Fruit fly (Drosophila melanogaster) whole organism, embryonic: ENCODE measurements around the gene CG9328.
A peak's percentile ranks its signal among the peaks of the same experiment; 100 is the strongest.

ENCODE experiments used
- Ada2b ChIP-seq: fragments of 200-800 bp; sonication (Bioruptor generic); IDR thresholded peaks from 2 replicates; pipeline ENCODE4 v1.3.6; 2022; ENCODE audit warnings: missing biosample characterization, missing genetic modification characterization
- Aef1 ChIP-seq: fragments of 200-800 bp; sonication (Bioruptor generic); IDR thresholded peaks from 3 replicates; pipeline ENCODE4 v1.3.6; 2022; ENCODE audit warnings: missing biosample characterization, missing genetic modification characterization
- Bgb ChIP-seq: fragments of 200-800 bp; sonication (Bioruptor generic); IDR thresholded peaks from 2 replicates; pipeline ENCODE4 v1.3.6; 2022; ENCODE audit warnings: missing biosample characterization, missing genetic modification characterization; ENCODE audit not compliant: partially characterized antibody
- BtbVII ChIP-seq: fragments of 200-800 bp; sonication (Bioruptor generic); optimal IDR thresholded peaks from 3 replicates; lab custom pipeline; 2017; ENCODE audit warnings: missing biosample characterization, mild to moderate bottlenecking, missing genetic modification characterization
- C15 ChIP-seq: fragments of 200-800 bp; sonication (Bioruptor generic); IDR thresholded peaks from 3 replicates; pipeline ENCODE4 v1.3.6; 2022; ENCODE audit warnings: missing biosample characterization, missing genetic modification characterization
- CG11456 ChIP-seq: fragments of 200-800 bp; sonication (Bioruptor generic); IDR thresholded peaks from 3 replicates; pipeline ENCODE4 v1.3.6; 2022; ENCODE audit warnings: missing biosample characterization, missing genetic modification characterization
- CG12659 ChIP-seq: fragments of 200-800 bp; sonication (Bioruptor generic); optimal IDR thresholded peaks from 3 replicates; lab custom pipeline; 2017; ENCODE audit warnings: mild to moderate bottlenecking, missing biosample characterization, missing genetic modification reagents, missing genetic modification characterization
- CG13287 ChIP-seq: fragments of 200-800 bp; sonication (Bioruptor generic); IDR thresholded peaks from 2 replicates; pipeline ENCODE4 v1.3.6; 2022; ENCODE audit warnings: missing biosample characterization, missing genetic modification characterization; ENCODE audit not compliant: partially characterized antibody
- CG13775 ChIP-seq: fragments of 200-800 bp; sonication (Bioruptor generic); optimal IDR thresholded peaks from 3 replicates; lab custom pipeline; 2017; ENCODE audit warnings: missing biosample characterization, mild to moderate bottlenecking, missing genetic modification characterization
- CG14050 ChIP-seq: fragments of 200-800 bp; sonication (Bioruptor generic); IDR thresholded peaks from 3 replicates; pipeline ENCODE4 v1.3.6; 2022; ENCODE audit warnings: missing biosample characterization, missing genetic modification characterization
- CG1647 ChIP-seq: fragments of 200-800 bp; sonication (Bioruptor generic); optimal IDR thresholded peaks from 3 replicates; lab custom pipeline; 2016; ENCODE audit warnings: missing biosample characterization, missing genetic modification characterization
- CG16863 ChIP-seq: fragments of 200-800 bp; sonication (Bioruptor generic); optimal IDR thresholded peaks from 3 replicates; lab custom pipeline; 2016; ENCODE audit warnings: missing biosample characterization, missing genetic modification characterization
- CG2116 ChIP-seq: fragments of 200-800 bp; sonication (Bioruptor generic); optimal IDR thresholded peaks from 3 replicates; lab custom pipeline; 2018; ENCODE audit warnings: missing biosample characterization, mild to moderate bottlenecking, missing genetic modification characterization
- CG2199 ChIP-seq: fragments of 200-800 bp; sonication (Bioruptor generic); IDR thresholded peaks from 3 replicates; pipeline ENCODE4 v1.3.6; 2022; ENCODE audit warnings: missing biosample characterization, missing genetic modification characterization
- CG2889 ChIP-seq: fragments of 200-800 bp; sonication (Bioruptor generic); IDR thresholded peaks from 3 replicates; pipeline ENCODE4 v1.3.6; 2022; ENCODE audit warnings: missing biosample characterization, missing genetic modification characterization
- CG34376 ChIP-seq: fragments of 200-800 bp; sonication (Bioruptor generic); optimal IDR thresholded peaks from 2 replicates; lab custom pipeline; 2018; ENCODE audit warnings: missing biosample characterization, mild to moderate bottlenecking, missing genetic modification characterization
- CG4617 ChIP-seq: fragments of 200-800 bp; sonication (Bioruptor generic); optimal IDR thresholded peaks from 3 replicates; lab custom pipeline; 2016; ENCODE audit warnings: missing biosample characterization, missing genetic modification characterization, borderline replicate concordance
- CG5245 ChIP-seq: fragments of 200-800 bp; sonication (Bioruptor generic); optimal IDR thresholded peaks from 3 replicates; lab custom pipeline; 2016; ENCODE audit warnings: missing biosample characterization, missing genetic modification characterization
- CG6791 ChIP-seq: fragments of 200-800 bp; sonication (Bioruptor generic); IDR thresholded peaks from 3 replicates; pipeline ENCODE4 v1.3.6; 2022; ENCODE audit warnings: missing biosample characterization, missing genetic modification characterization; ENCODE audit not compliant: partially characterized antibody
- CG6813 ChIP-seq: fragments of 200-800 bp; sonication (Bioruptor generic); optimal IDR thresholded peaks from 2 replicates; lab custom pipeline; 2017; ENCODE audit warnings: missing biosample characterization, missing genetic modification characterization, mild to moderate bottlenecking, moderate library complexity, missing genetic modification reagents
- CG8089 ChIP-seq: fragments of 200-800 bp; sonication (Bioruptor generic); optimal IDR thresholded peaks from 3 replicates; lab custom pipeline; 2016; ENCODE audit warnings: missing biosample characterization, missing genetic modification characterization
- CG8478 ChIP-seq: fragments of >200 bp; optimal IDR thresholded peaks from 2 replicates; lab custom pipeline; 2018
- CG9215 ChIP-seq: fragments of 200-800 bp; sonication (Bioruptor generic); IDR thresholded peaks from 2 replicates; pipeline ENCODE4 v1.3.6; 2022; ENCODE audit warnings: missing biosample characterization, missing genetic modification characterization
- CG9609 ChIP-seq: fragments of 200-800 bp; sonication (Bioruptor generic); optimal IDR thresholded peaks from 3 replicates; lab custom pipeline; 2016; ENCODE audit warnings: missing biosample characterization, missing genetic modification characterization
- CoRest ChIP-seq: fragments of 200-800 bp; sonication (Bioruptor generic); optimal IDR thresholded peaks from 3 replicates; lab custom pipeline; 2018; ENCODE audit warnings: missing biosample characterization, mild to moderate bottlenecking, missing genetic modification characterization, moderate library complexity
- CrebB ChIP-seq: fragments of 200-800 bp; sonication (Bioruptor generic); optimal IDR thresholded peaks from 3 replicates; lab custom pipeline; 2018; ENCODE audit warnings: missing biosample characterization, mild to moderate bottlenecking, missing genetic modification characterization
- D19A ChIP-seq: fragments of 200-800 bp; optimal IDR thresholded peaks from 3 replicates; lab custom pipeline; 2019; ENCODE audit warnings: missing biosample characterization, mild to moderate bottlenecking, missing genetic modification characterization, moderate library complexity
- D19B ChIP-seq: fragments of 200-800 bp; sonication (Bioruptor generic); optimal IDR thresholded peaks from 2 replicates; lab custom pipeline; 2017; ENCODE audit warnings: missing biosample characterization, mild to moderate bottlenecking, missing genetic modification characterization
- HLH3B ChIP-seq: fragments of 200-800 bp; sonication (Bioruptor generic); IDR thresholded peaks from 2 replicates; pipeline ENCODE4 v1.3.6; 2022; ENCODE audit warnings: missing biosample characterization, missing genetic modification characterization
- HLHmδ ChIP-seq: fragments of 200-800 bp; sonication (Bioruptor generic); optimal IDR thresholded peaks from 2 replicates; lab custom pipeline; 2018; ENCODE audit warnings: missing biosample characterization, mild to moderate bottlenecking, missing genetic modification characterization, moderate library complexity
- Hsf ChIP-seq: fragments of 200-800 bp; sonication (Bioruptor generic); optimal IDR thresholded peaks from 3 replicates; lab custom pipeline; 2016; ENCODE audit warnings: missing biosample characterization, missing genetic modification characterization
- Lpt ChIP-seq: fragments of >200 bp; optimal IDR thresholded peaks from 2 replicates; lab custom pipeline; 2018; ENCODE audit warnings: missing biosample characterization, missing genetic modification characterization
- Six4 ChIP-seq: fragments of 200-800 bp; sonication (Bioruptor generic); optimal IDR thresholded peaks from 2 replicates; lab custom pipeline; 2016; ENCODE audit warnings: missing biosample characterization, missing genetic modification characterization
- Sox100B ChIP-seq: fragments of 200-800 bp; sonication (Bioruptor generic); optimal IDR thresholded peaks from 3 replicates; lab custom pipeline; 2018; ENCODE audit warnings: missing biosample characterization, mild to moderate bottlenecking, missing genetic modification characterization
- bowl ChIP-seq: fragments of 200-800 bp; sonication (Bioruptor generic); IDR thresholded peaks from 2 replicates; pipeline ENCODE4 v1.3.6; 2022; ENCODE audit warnings: missing biosample characterization, missing genetic modification characterization
- cato ChIP-seq: fragments of 200-800 bp; sonication (Bioruptor generic); optimal IDR thresholded peaks from 2 replicates; lab custom pipeline; 2016; ENCODE audit warnings: missing biosample characterization, missing genetic modification characterization, borderline replicate concordance
- disco-r ChIP-seq: fragments of 200-800 bp; sonication (Bioruptor generic); optimal IDR thresholded peaks from 2 replicates; lab custom pipeline; 2016; ENCODE audit warnings: missing biosample characterization, missing genetic modification characterization
- gcm2 ChIP-seq: fragments of 200-800 bp; sonication (Bioruptor generic); optimal IDR thresholded peaks from 2 replicates; lab custom pipeline; 2016; ENCODE audit warnings: missing biosample characterization, missing genetic modification characterization
- gfzf ChIP-seq: fragments of 200-800 bp; sonication (Bioruptor generic); optimal IDR thresholded peaks from 2 replicates; lab custom pipeline; 2016; ENCODE audit warnings: missing biosample characterization, mild to moderate bottlenecking, missing genetic modification characterization, moderate library complexity
- grn ChIP-seq: fragments of 200-800 bp; sonication (Bioruptor generic); optimal IDR thresholded peaks from 3 replicates; lab custom pipeline; 2017; ENCODE audit warnings: missing biosample characterization, missing genetic modification characterization
- odd ChIP-seq: fragments of 200-800 bp; sonication (Bioruptor generic); optimal IDR thresholded peaks from 2 replicates; lab custom pipeline; 2017; ENCODE audit warnings: missing biosample characterization, mild to moderate bottlenecking, missing genetic modification characterization
- pho ChIP-seq: fragments of 200-800 bp; sonication (Bioruptor generic); optimal IDR thresholded peaks from 2 replicates; lab custom pipeline; 2016; ENCODE audit warnings: missing biosample characterization, missing genetic modification characterization
- psq ChIP-seq: fragments of 200-800 bp; sonication (Bioruptor generic); optimal IDR thresholded peaks from 2 replicates; lab custom pipeline; 2017; ENCODE audit warnings: missing biosample characterization, missing genetic modification characterization
- row ChIP-seq: fragments of 200-800 bp; sonication (Bioruptor generic); IDR thresholded peaks from 3 replicates; pipeline ENCODE4 v1.3.6; 2022; ENCODE audit warnings: missing biosample characterization, missing genetic modification characterization
- shn ChIP-seq: fragments of 200-800 bp; sonication (Bioruptor generic); optimal IDR thresholded peaks from 3 replicates; lab custom pipeline; 2016; ENCODE audit warnings: missing biosample characterization, missing genetic modification characterization
- sisA ChIP-seq: fragments of 200-800 bp; sonication (Bioruptor generic); IDR thresholded peaks from 2 replicates; pipeline ENCODE4 v1.3.6; 2022; ENCODE audit warnings: missing biosample characterization, missing genetic modification characterization
- ssp ChIP-seq: fragments of 200-800 bp; sonication (Bioruptor generic); IDR thresholded peaks from 2 replicates; pipeline ENCODE4 v1.3.6; 2022; ENCODE audit warnings: missing biosample characterization, missing genetic modification characterization
- trem ChIP-seq: fragments of 200-800 bp; optimal IDR thresholded peaks from 3 replicates; lab custom pipeline; 2019; ENCODE audit warnings: missing biosample characterization, mild to moderate bottlenecking, missing genetic modification characterization, moderate library complexity
- vfl ChIP-seq: fragments of 200-800 bp; sonication (Bioruptor generic); optimal IDR thresholded peaks from 2 replicates; lab custom pipeline; 2016; ENCODE audit warnings: missing biosample characterization, missing genetic modification characterization
- z ChIP-seq: fragments of 200-800 bp; sonication (Bioruptor generic); IDR thresholded peaks from 3 replicates; pipeline ENCODE4 v1.3.6; 2022; ENCODE audit warnings: missing biosample characterization, missing genetic modification characterization

Gene CG9328

dm6 chr2L:20807617-20808509 is 10.3 kb downstream of the CG9328 start (continued):
- TF ChIP-seq CG14050 (GFP tag; lab: Robert Waterston, UW) (no peak), gcm2 (no peak), HLHmδ (GFP tag; lab: Kevin White, UChicago) (no peak), bowl (no peak), CG5245 (GFP tag; lab: Kevin White, UChicago) (no peak), CG6791 (no peak), BtbVII (GFP tag; lab: Kevin White, UChicago) (peak; percentile 64), CG1647 (GFP tag; lab: Kevin White, UChicago) (no peak), gfzf (GFP tag; lab: Kevin White, UChicago) (no peak), CG11456 (GFP tag; lab: Robert Waterston, UW) (no peak), Bgb (GFP tag; lab: Robert Waterston, UW) (no peak), disco-r (GFP tag; lab: Kevin White, UChicago) (no peak), CG34376 (GFP tag; lab: Kevin White, UChicago) (peak; percentile 14), Hsf (GFP tag; lab: Kevin White, UChicago) (no peak), ssp (no peak), CG8089 (GFP tag; lab: Kevin White, UChicago) (no peak), Lpt (GFP tag; lab: Kevin White, UChicago) (no peak), CG4617 (no peak), CG8478 (lab: Kevin White, UChicago) (no peak), shn (GFP tag; lab: Kevin White, UChicago) (no peak), Ada2b (peak; percentile 39; the same call in 1 of the 2 replicates), CG16863 (GFP tag; lab: Kevin White, UChicago) (no peak), Aef1 (peak; percentile 25; the same call in 1 of the 3 replicates), D19B (GFP tag; lab: Kevin White, UChicago) (peak; percentile 42), cato (GFP tag; lab: Kevin White, UChicago) (no peak), psq (GFP tag; lab: Kevin White, UChicago) (no peak), grn (GFP tag; lab: Kevin White, UChicago) (no peak), z (GFP tag; lab: Robert Waterston, UW) (no peak), vfl (no peak), odd (GFP tag; lab: Kevin White, UChicago) (peak; percentile 41), CoRest (tag; lab: Kevin White, UChicago) (peak; percentile 55), CG2199 (GFP tag; lab: Robert Waterston, UW) (0 out of 3 replicates have a peak, but pooled peaks have one; percentile 51), C15 (GFP tag; lab: Robert Waterston, UW) (no peak), HLH3B (peak; percentile 33; the same call in 1 of the 2 replicates), trem (tag; lab: Kevin White, UChicago) (no peak), Six4 (GFP tag; lab: Kevin White, UChicago) (peak; percentile 2), CG13287 (GFP tag; lab: Robert Waterston, UW) (0 out of 2 replicates have a peak, but pooled peaks have one; percentile 6), CG9609 (no peak), D19A (tag; lab: Kevin White, UChicago) (peak; percentile 43), CG13775 (GFP tag; lab: Kevin White, UChicago) (peak; percentile 30), CG9215 (GFP tag; lab: Robert Waterston, UW) (peak; percentile 36; the same call in 1 of the 2 replicates), CG6813 (peak; percentile 73), CrebB (tag; lab: Kevin White, UChicago) (no peak), pho (GFP tag; lab: Kevin White, UChicago) (peak; percentile 11), CG2889 (GFP tag; lab: Robert Waterston, UW) (no peak), CG12659 (peak; percentile 32), row (peak; percentile 85), sisA (GFP tag; lab: Robert Waterston, UW) (peak; percentile 13; the same call in 1 of the 2 replicates), CG2116 (GFP tag; lab: Kevin White, UChicago) (no peak), Sox100B (GFP tag; lab: Kevin White, UChicago) (peak; percentile 45)
